Worm (Caenorhabditis elegans): ENCODE results near the gene rpb-9.

The rpb-9 gene

ce11 chrV:7995878-7996277 is 16.3 kb downstream of the rpb-9 start, which contains the start of gene Y97E10AR.2:
Gene Y97E10AR.2 (plus strand): TSS chrV:7996178.
- no peak for TF ChIP-seq B0035.1 (tag; optimal IDR thresholded peaks at IDR 0.05)
- TF ChIP-seq unc-62 (GFP tag; optimal IDR thresholded peaks at IDR 0.05), result no peak
- no peak for TF ChIP-seq C06A6.2 (GFP tag; conservative IDR thresholded peaks at IDR 0.05)
- TF ChIP-seq unc-130 (GFP tag; optimal IDR thresholded peaks at IDR 0.05), result no peak
- TF ChIP-seq madf-10 (tag; optimal IDR thresholded peaks at IDR 0.05), result no peak
- no peak for TF ChIP-seq nfya-1 (tag; optimal IDR thresholded peaks at IDR 0.05; ENCODE audit: borderline replicate concordance, insufficient read depth)
- TF ChIP-seq attf-6 (GFP tag; IDR thresholded peaks at IDR 0.05), result no peak
- no peak for TF ChIP-seq nhr-80 (tag; optimal IDR thresholded peaks at IDR 0.05)
- no peak for TF ChIP-seq T26A5.8 (tag; optimal IDR thresholded peaks at IDR 0.05)
- no peak for TF ChIP-seq mxl-1 (tag; optimal IDR thresholded peaks at IDR 0.05)
- TF ChIP-seq zfh-2 (GFP tag; conservative IDR thresholded peaks at IDR 0.05), result no peak
- no peak for TF ChIP-seq hlh-12 (tag; optimal IDR thresholded peaks at IDR 0.05)

DNA sequence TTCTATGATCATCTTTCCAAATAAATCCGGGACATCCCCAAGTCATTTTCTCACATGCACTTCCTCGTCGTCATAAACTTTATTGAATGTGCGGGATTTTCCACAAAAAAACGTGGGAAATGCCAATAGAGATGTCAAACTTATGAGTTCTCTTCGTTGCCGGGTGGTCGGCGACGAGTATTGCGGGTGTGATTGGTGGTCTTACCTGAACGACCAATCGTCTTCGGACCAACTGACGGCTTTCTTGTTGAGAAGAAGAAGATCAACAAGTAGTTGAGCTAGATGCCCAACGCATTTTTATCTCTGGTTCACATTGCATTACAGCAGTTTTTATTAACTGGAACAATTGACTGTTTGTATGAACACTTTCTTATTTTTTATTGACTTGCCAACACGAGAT is 17.0 kb downstream of the rpb-9 start:
- TF ChIP-seq F52B5.7 (tag; optimal IDR thresholded peaks at IDR 0.05) (no peak), Y79H2A.3 (GFP tag; conservative IDR thresholded peaks at IDR 0.05) (no peak), F23B12.7 (tag; optimal IDR thresholded peaks at IDR 0.05; ENCODE audit: insufficient read depth) (no peak), akir-1 (GFP tag; optimal IDR thresholded peaks at IDR 0.05) (no peak)

- TF ChIP-seq F57C9.4 (tag; optimal IDR thresholded peaks at IDR 0.05) (no peak), madf-6 (GFP tag; IDR thresholded peaks at IDR 0.05) (no peak), madf-3 (GFP tag; IDR thresholded peaks at IDR 0.05) (no peak), fkh-3 (tag; optimal IDR thresholded peaks at IDR 0.05) (no peak), nhr-80 (tag; optimal IDR thresholded peaks at IDR 0.05) (no peak), T26A5.8 (tag; optimal IDR thresholded peaks at IDR 0.05) (no peak), F49E8.2 (tag; optimal IDR thresholded peaks at IDR 0.05; ENCODE audit: insufficient read depth) (no peak), T07F8.4 (tag; optimal IDR thresholded peaks at IDR 0.05) (no peak), zfh-2 (GFP tag; conservative IDR thresholded peaks at IDR 0.05) (no peak), nhr-27 (tag; optimal IDR thresholded peaks at IDR 0.05) (no peak), let-607 (tag; optimal IDR thresholded peaks at IDR 0.05) (no peak), K12H6.12 (tag; optimal IDR thresholded peaks at IDR 0.05) (no peak), Y56A3A.18 (GFP tag; IDR thresholded peaks at IDR 0.05) (no peak), pha-4 (tag; optimal IDR thresholded peaks at IDR 0.05) (no peak), ZK185.1 (tag; optimal IDR thresholded peaks at IDR 0.05; ENCODE audit: poor library complexity, severe bottlenecking) (no peak), hlh-26 (GFP tag; conservative IDR thresholded peaks at IDR 0.05) (no peak), athp-1 (tag; optimal IDR thresholded peaks at IDR 0.05) (no peak), mel-28 (tag; optimal IDR thresholded peaks at IDR 0.05; ENCODE audit: borderline replicate concordance) (no peak)
Measured at ce11 chrV:7994570-7994969, 17.6 kb downstream of the rpb-9 start, which contains the start of gene ceh-76. Gene ceh-76 (minus strand): TSS chrV:7994670.

- TF ChIP-seq madf-10 (tag; optimal IDR thresholded peaks at IDR 0.05), result no peak
- TF ChIP-seq lin-54 (GFP tag; optimal IDR thresholded peaks at IDR 0.05), result no peak
- no peak for TF ChIP-seq sea-2 (GFP tag; IDR thresholded peaks at IDR 0.05)
- no peak for TF ChIP-seq zim-3 (tag; optimal IDR thresholded peaks at IDR 0.05)
- TF ChIP-seq nhr-90 (tag; optimal IDR thresholded peaks at IDR 0.05), result no peak
- TF ChIP-seq unc-130 (GFP tag; optimal IDR thresholded peaks at IDR 0.05), result no peak
- no peak for TF ChIP-seq egl-18 (GFP tag; IDR thresholded peaks at IDR 0.05)
- no peak for TF ChIP-seq rpc-1 (optimal IDR thresholded peaks at IDR 0.05)
- no peak for TF ChIP-seq rpc-1 (tag; optimal IDR thresholded peaks at IDR 0.05)
- TF ChIP-seq dpl-1 (GFP tag; optimal IDR thresholded peaks at IDR 0.05), result no peak
- no peak for TF ChIP-seq T26A5.8 (tag; optimal IDR thresholded peaks at IDR 0.05)
Measured at ce11 chrV:7985860-7986259, 26.3 kb downstream of the rpb-9 start, which contains the start of gene Y97E10AL.1. Gene Y97E10AL.1 (plus strand): TSS chrV:7986160.

Data from whole organism, young adult.